Worm (Caenorhabditis elegans): ENCODE results near the gene srh-7.

Gene srh-7

DNA sequence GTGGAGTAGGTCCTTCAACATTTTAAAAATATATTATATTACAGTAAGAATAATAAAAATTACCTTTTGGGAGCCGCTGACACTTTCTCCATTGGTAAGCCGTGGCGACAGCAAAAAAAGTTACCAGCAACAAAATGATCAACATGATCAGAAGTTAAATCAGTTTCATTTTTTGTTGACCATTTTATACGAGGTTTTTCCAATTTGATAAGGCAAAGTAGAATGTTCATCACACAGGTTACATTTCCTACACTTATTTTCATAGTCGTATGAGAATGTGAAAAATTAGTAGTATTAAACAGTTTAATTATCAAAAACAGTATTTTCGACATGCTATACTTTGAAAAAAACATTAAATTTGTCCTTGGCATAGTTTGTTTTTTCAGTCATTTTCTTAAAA is 35.2 kb upstream of the srh-7 start, which contains the start of gene cyp-34A10:
cyp-34A10 (minus strand) TSS at position 146 of the 400 bp plus-strand sequence.
- TF ChIP-seq tbx-2 (tag; optimal IDR thresholded peaks at IDR 0.05) = no peak
- no peak for TF ChIP-seq R02D3.7 (tag; optimal IDR thresholded peaks at IDR 0.05)
- TF ChIP-seq nhr-25 (tag; optimal IDR thresholded peaks at IDR 0.05) = no peak
- no peak for TF ChIP-seq pqm-1 (tag; optimal IDR thresholded peaks at IDR 0.05)
- no peak for TF ChIP-seq mml-1 (tag; optimal IDR thresholded peaks at IDR 0.05)
- no peak for TF ChIP-seq lin-15B (tag; optimal IDR thresholded peaks at IDR 0.05)

DNA sequence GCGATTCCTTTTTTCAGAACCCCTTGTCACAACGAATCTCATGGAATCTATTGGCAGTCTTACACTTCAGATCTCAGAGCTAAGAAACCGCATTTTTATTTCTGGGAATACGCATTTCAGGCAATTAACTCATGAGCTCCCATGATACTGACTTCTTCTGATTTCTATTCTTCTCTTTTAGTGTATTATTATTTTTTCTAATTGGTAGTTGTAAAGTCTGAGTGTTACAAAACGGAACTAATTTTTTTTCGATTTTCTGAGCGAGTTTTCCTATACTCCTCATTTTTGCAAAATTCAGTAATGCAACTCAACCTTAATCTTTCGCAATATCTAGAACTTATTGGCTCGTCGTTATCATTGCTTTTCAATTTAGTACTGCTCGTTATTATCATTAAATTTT is 33.7 kb upstream of the srh-7 start, which contains the start of gene str-82:
str-82 (plus strand) TSS at position 301 of the 400 bp plus-strand sequence.
- TF ChIP-seq pha-4 (tag; optimal IDR thresholded peaks at IDR 0.05) (no peak), unc-62 (GFP tag; optimal IDR thresholded peaks at IDR 0.05) (no peak), fkh-2 (tag; optimal IDR thresholded peaks at IDR 0.05) (no peak), nhr-28 (tag; optimal IDR thresholded peaks at IDR 0.05) (no peak), nhr-25 (tag; optimal IDR thresholded peaks at IDR 0.05) (no peak), jun-1 (tag; optimal IDR thresholded peaks at IDR 0.05) (no peak), mdl-1 (tag; optimal IDR thresholded peaks at IDR 0.05) (no peak)

DNA sequence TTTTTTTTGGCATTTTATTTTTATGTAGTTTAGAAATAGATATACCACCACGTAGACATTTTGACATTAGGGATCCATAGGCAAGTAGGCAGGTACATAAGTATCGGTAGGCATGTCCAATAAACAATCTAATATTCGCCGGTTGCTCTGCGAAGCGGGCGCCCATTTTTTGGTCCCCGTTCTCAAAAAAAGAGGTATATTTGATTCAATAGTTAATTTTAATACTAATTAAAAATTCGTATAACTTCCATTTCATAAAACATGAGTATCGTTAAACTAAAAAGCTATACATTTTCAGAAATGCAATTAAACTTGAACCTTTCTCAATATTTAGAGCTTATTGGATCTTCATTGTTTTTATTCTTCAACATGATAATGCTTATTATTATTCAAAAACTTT is 31.1 kb upstream of the srh-7 start, which contains the start of gene str-83:
str-83 (plus strand) TSS at position 301 of the 400 bp plus-strand sequence.
- TF ChIP-seq unc-62 (GFP tag; optimal IDR thresholded peaks at IDR 0.05) (no peak), R02D3.7 (tag; optimal IDR thresholded peaks at IDR 0.05) (no peak), pqm-1 (tag; optimal IDR thresholded peaks at IDR 0.05) (no peak), daf-12 (tag; optimal IDR thresholded peaks at IDR 0.05) (no peak), nhr-67 (tag; optimal IDR thresholded peaks at IDR 0.05) (no peak), nhr-43 (tag; optimal IDR thresholded peaks at IDR 0.05; ENCODE audit: poor library complexity, severe bottlenecking) (no peak), aly-2 (tag; optimal IDR thresholded peaks at IDR 0.05) (no peak), egl-27 (tag; optimal IDR thresholded peaks at IDR 0.05) (no peak), elt-1 (tag; optimal IDR thresholded peaks at IDR 0.05) (no peak), lin-15B (tag; optimal IDR thresholded peaks at IDR 0.05) (no peak), egl-5 (tag; optimal IDR thresholded peaks at IDR 0.05) (no peak), nhr-11 (tag; optimal IDR thresholded peaks at IDR 0.05) (no peak), nhr-28 (tag; optimal IDR thresholded peaks at IDR 0.05) (no peak), lin-39 (tag; optimal IDR thresholded peaks at IDR 0.05) (no peak), nhr-77 (tag; optimal IDR thresholded peaks at IDR 0.05) (no peak), ztf-11 (tag; optimal IDR thresholded peaks at IDR 0.05) (no peak), nhr-76 (tag; optimal IDR thresholded peaks at IDR 0.05) (no peak), ZK546.5 (tag; optimal IDR thresholded peaks at IDR 0.05) (no peak)

DNA sequence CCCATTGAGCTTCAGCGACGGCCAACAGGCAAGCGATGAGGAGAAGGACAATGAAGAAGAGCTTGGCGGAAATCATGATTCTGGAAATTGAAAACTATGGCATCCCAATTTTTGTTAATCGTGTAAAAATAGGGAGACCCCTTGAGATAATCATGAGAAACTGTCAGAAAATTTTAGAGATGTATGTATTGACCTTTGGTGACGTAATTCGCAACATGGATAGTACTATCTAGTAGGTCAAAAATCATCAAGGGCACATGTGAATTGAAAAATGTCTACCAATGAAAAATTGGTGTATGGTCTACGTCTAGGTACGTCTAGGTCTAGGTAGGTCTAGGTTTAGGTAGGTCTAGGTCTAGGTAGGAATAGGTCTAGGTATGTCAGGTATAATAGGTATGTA is 29.0 kb upstream of the srh-7 start, which contains the start of gene nlp-34:
nlp-34 (minus strand) TSS at position 82 of the 400 bp plus-strand sequence.
- TF ChIP-seq nhr-25 (tag; optimal IDR thresholded peaks at IDR 0.05) (peak; percentile 54), nhr-23 (tag; optimal IDR thresholded peaks at IDR 0.05) (no peak)

DNA sequence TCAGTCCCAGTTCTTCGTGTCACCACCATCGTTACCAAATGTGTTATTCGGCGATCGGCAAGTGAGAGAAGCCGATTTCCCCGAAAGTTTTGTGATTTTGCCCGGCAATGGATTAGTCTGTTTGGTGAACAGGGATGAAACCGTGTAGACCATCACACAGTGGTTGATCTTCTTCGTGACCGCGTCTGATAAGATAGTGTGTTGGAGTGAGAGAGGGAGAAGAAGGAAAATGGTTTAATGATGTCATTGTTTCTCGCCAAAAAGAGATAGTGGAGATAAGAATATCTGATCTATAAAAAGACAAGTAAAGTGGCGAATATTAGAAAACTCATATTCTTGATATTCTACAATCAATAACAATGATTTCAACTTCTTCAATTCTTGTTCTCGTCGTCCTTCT is 28.2 kb upstream of the srh-7 start, which contains the start of gene nlp-31:
nlp-31 (plus strand) TSS at position 237 of the 400 bp plus-strand sequence.
- TF ChIP-seq nfya-1 (tag; optimal IDR thresholded peaks at IDR 0.05; ENCODE audit: insufficient read depth) (no peak), ceh-28 (tag; optimal IDR thresholded peaks at IDR 0.05) (peak; percentile 43), unc-62 (GFP tag; optimal IDR thresholded peaks at IDR 0.05) (no peak), eor-1 (tag; optimal IDR thresholded peaks at IDR 0.05) (no peak), nhr-43 (tag; optimal IDR thresholded peaks at IDR 0.05; ENCODE audit: poor library complexity, severe bottlenecking) (peak; percentile 55), nhr-25 (tag; optimal IDR thresholded peaks at IDR 0.05) (peak; percentile 90), elt-3 (tag; optimal IDR thresholded peaks at IDR 0.05) (peak; percentile 54 to 94 (median 76)), mml-1 (tag; optimal IDR thresholded peaks at IDR 0.05) (no peak), zag-1 (tag; optimal IDR thresholded peaks at IDR 0.05) (no peak), R02D3.7 (tag; optimal IDR thresholded peaks at IDR 0.05) (no peak), aly-2 (tag; optimal IDR thresholded peaks at IDR 0.05) (no peak), ceh-16 (tag; optimal IDR thresholded peaks at IDR 0.05) (no peak), ztf-11 (tag; optimal IDR thresholded peaks at IDR 0.05) (no peak), fkh-2 (tag; optimal IDR thresholded peaks at IDR 0.05) (no peak), elt-1 (tag; optimal IDR thresholded peaks at IDR 0.05) (peak; percentile 21), tbx-2 (tag; optimal IDR thresholded peaks at IDR 0.05) (peak; percentile 3), elt-2 (tag; optimal IDR thresholded peaks at IDR 0.05) (no peak), nhr-23 (tag; optimal IDR thresholded peaks at IDR 0.05) (peak; percentile 65)

All from whole organism, L3 larva.